Fruit fly (Drosophila melanogaster) whole organism, embryonic: ENCODE measurements around the gene Mms19.

Experiments used
- CG10543 ChIP-seq: fragments of 200-800 bp; sonication (Bioruptor generic); optimal IDR thresholded peaks from 3 replicates; lab custom pipeline; 2017; ENCODE audit warnings: missing biosample characterization, mild to moderate bottlenecking, missing genetic modification characterization, moderate library complexity
- CG1529 ChIP-seq: fragments of 200-800 bp; sonication (Bioruptor generic); optimal IDR thresholded peaks from 3 replicates; lab custom pipeline; 2018; ENCODE audit warnings: missing biosample characterization, missing genetic modification characterization
- CG15514 ChIP-seq: fragments of 200-800 bp; sonication (Bioruptor generic); optimal IDR thresholded peaks from 3 replicates; lab custom pipeline; 2017; ENCODE audit warnings: missing biosample characterization, missing genetic modification characterization, mild to moderate bottlenecking, moderate library complexity, missing genetic modification reagents
- CG2120 ChIP-seq: fragments of 200-800 bp; sonication (Bioruptor generic); optimal IDR thresholded peaks from 3 replicates; lab custom pipeline; 2016; ENCODE audit warnings: missing biosample characterization, missing genetic modification characterization
- CG2202 ChIP-seq: fragments of 200-800 bp; sonication (Bioruptor generic); optimal IDR thresholded peaks from 2 replicates; lab custom pipeline; 2018; ENCODE audit warnings: missing biosample characterization, mild to moderate bottlenecking, missing genetic modification characterization
- CG31365 ChIP-seq: fragments of 200-800 bp; sonication (Bioruptor generic); optimal IDR thresholded peaks from 2 replicates; lab custom pipeline; 2018; ENCODE audit warnings: missing biosample characterization, mild to moderate bottlenecking, missing genetic modification characterization
- CG3995 ChIP-seq: fragments of 200-800 bp; sonication (Bioruptor generic); optimal IDR thresholded peaks from 3 replicates; lab custom pipeline; 2016; ENCODE audit warnings: missing biosample characterization, missing genetic modification characterization
- CG6654 ChIP-seq: fragments of 200-800 bp; sonication (Bioruptor generic); optimal IDR thresholded peaks from 2 replicates; lab custom pipeline; 2017; ENCODE audit warnings: missing biosample characterization, mild to moderate bottlenecking, missing genetic modification characterization
- CG7271 ChIP-seq: fragments of 200-800 bp; sonication (Bioruptor generic); optimal IDR thresholded peaks from 2 replicates; lab custom pipeline; 2018; ENCODE audit warnings: missing biosample characterization, mild to moderate bottlenecking, missing genetic modification characterization, moderate library complexity
- CG9437 ChIP-seq: fragments of 200-800 bp; sonication (Bioruptor generic); optimal IDR thresholded peaks from 2 replicates; lab custom pipeline; 2018; ENCODE audit warnings: missing biosample characterization, mild to moderate bottlenecking, missing genetic modification characterization
- Drgx ChIP-seq: fragments of 200-800 bp; sonication (Bioruptor generic); IDR thresholded peaks from 2 replicates; pipeline ENCODE4 v1.3.6; 2022; ENCODE audit warnings: missing biosample characterization, missing genetic modification characterization
- Ets65A ChIP-seq: fragments of 200-800 bp; sonication (Bioruptor generic); peaks from one replicate; lab custom pipeline; 2016; ENCODE audit warnings: missing biosample characterization, missing genetic modification characterization
- Gug ChIP-seq: fragments of 200-800 bp; sonication (Bioruptor generic); IDR thresholded peaks from 4 replicates; pipeline ENCODE4 v1.3.6; 2022; ENCODE audit warnings: missing biosample characterization, missing genetic modification characterization
- HmgD ChIP-seq: fragments of 200-800 bp; sonication (Bioruptor generic); optimal IDR thresholded peaks from 3 replicates; lab custom pipeline; 2016; ENCODE audit warnings: missing biosample characterization, missing genetic modification characterization
- HmgZ ChIP-seq: fragments of 200-800 bp; sonication (Bioruptor generic); optimal IDR thresholded peaks from 2 replicates; lab custom pipeline; 2018; ENCODE audit warnings: missing biosample characterization, mild to moderate bottlenecking, missing genetic modification characterization
- Hmr ChIP-seq: fragments of 200-800 bp; sonication (Bioruptor generic); optimal IDR thresholded peaks from 3 replicates; lab custom pipeline; 2017; ENCODE audit warnings: mild to moderate bottlenecking, missing biosample characterization, missing genetic modification reagents, missing genetic modification characterization
- MESR4 ChIP-seq: fragments of 200-800 bp; sonication (Bioruptor generic); optimal IDR thresholded peaks from 2 replicates; lab custom pipeline; 2018; ENCODE audit warnings: missing biosample characterization, mild to moderate bottlenecking, missing genetic modification characterization, moderate library complexity
- Mrtf ChIP-seq: fragments of 200-800 bp; sonication (Bioruptor generic); IDR thresholded peaks from 3 replicates; pipeline ENCODE4 v1.3.6; 2022; ENCODE audit warnings: missing biosample characterization, missing genetic modification characterization
- Oli ChIP-seq: fragments of 200-800 bp; sonication (Bioruptor generic); optimal IDR thresholded peaks from 2 replicates; lab custom pipeline; 2018; ENCODE audit warnings: missing biosample characterization, mild to moderate bottlenecking, missing genetic modification characterization, moderate library complexity
- Opbp ChIP-seq: fragments of 200-800 bp; sonication (Bioruptor generic); IDR thresholded peaks from 3 replicates; pipeline ENCODE4 v1.3.6; 2022; ENCODE audit warnings: missing biosample characterization, missing genetic modification characterization; ENCODE audit not compliant: partially characterized antibody
- Optix ChIP-seq: fragments of 200-800 bp; sonication (Bioruptor generic); IDR thresholded peaks from 3 replicates; pipeline ENCODE4 v1.3.6; 2022; ENCODE audit warnings: missing biosample characterization, missing genetic modification characterization
- Sry-δ ChIP-seq: fragments of 200-800 bp; sonication (Bioruptor generic); optimal IDR thresholded peaks from 2 replicates; lab custom pipeline; 2016; ENCODE audit warnings: missing biosample characterization, missing genetic modification characterization
- Trl ChIP-seq, 3 experiments: fragments of >200 bp in 2 of 3; fragments of 200-800 bp in 1 of 3; sonication (Bioruptor generic) in 1 of 3; optimal IDR thresholded peaks; 2 replicates in 1 of 3; 3 replicates in 2 of 3; lab custom pipeline; 2016 to 2017; ENCODE audit warnings: missing biosample characterization in 1 of 3, missing genetic modification characterization in 1 of 3
- cad ChIP-seq: fragments of >200 bp; optimal IDR thresholded peaks from 2 replicates; lab custom pipeline; 2017; ENCODE audit warnings: missing biosample characterization, missing genetic modification characterization
- cas ChIP-seq: fragments of 200-800 bp; sonication (Bioruptor generic); IDR thresholded peaks from 2 replicates; pipeline ENCODE4 v1.3.6; 2022; ENCODE audit warnings: missing biosample characterization, missing genetic modification characterization
- cg ChIP-seq: fragments of 200-800 bp; sonication (Bioruptor generic); optimal IDR thresholded peaks from 3 replicates; lab custom pipeline; 2019; ENCODE audit warnings: missing biosample characterization, mild to moderate bottlenecking, missing genetic modification characterization, moderate library complexity
- dpn ChIP-seq, 2 experiments: fragments of 200-800 bp; sonication (Bioruptor generic); optimal IDR thresholded peaks; 3 replicates each; lab custom pipeline; 2016; ENCODE audit warnings: missing biosample characterization in 2 of 2, missing genetic modification characterization in 2 of 2
- dysf ChIP-seq: fragments of 200-800 bp; sonication (Bioruptor generic); IDR thresholded peaks from 3 replicates; pipeline ENCODE4 v1.3.6; 2022; ENCODE audit warnings: missing biosample characterization, missing genetic modification characterization
- her ChIP-seq: fragments of 200-800 bp; sonication (Bioruptor generic); optimal IDR thresholded peaks from 2 replicates; lab custom pipeline; 2016; ENCODE audit warnings: missing biosample characterization, missing genetic modification characterization
- klu ChIP-seq: fragments of 200-800 bp; sonication (Bioruptor generic); IDR thresholded peaks from 2 replicates; pipeline ENCODE4 v1.3.6; 2022; ENCODE audit warnings: missing biosample characterization, missing genetic modification characterization
- lbe ChIP-seq: fragments of 200-800 bp; sonication (Bioruptor generic); optimal IDR thresholded peaks from 2 replicates; lab custom pipeline; 2016; ENCODE audit warnings: missing biosample characterization, mild to moderate bottlenecking, missing genetic modification characterization
- lov ChIP-seq, 2 experiments: fragments of 200-800 bp in 1 of 2; fragments of >200 bp in 1 of 2; sonication (Bioruptor generic) in 1 of 2; IDR thresholded peaks in 1 of 2; optimal IDR thresholded peaks in 1 of 2; 2 replicates in 1 of 2; 3 replicates in 1 of 2; pipeline versions ENCODE4 v1.3.6 to Lab custom; 2017 to 2022; ENCODE audit warnings: missing biosample characterization in 1 of 2, missing genetic modification characterization in 1 of 2
- maf-S ChIP-seq: fragments of 200-800 bp; sonication (Bioruptor generic); optimal IDR thresholded peaks from 2 replicates; lab custom pipeline; 2016; ENCODE audit warnings: missing biosample characterization, missing genetic modification characterization
- p53 ChIP-seq: fragments of 200-800 bp; sonication (Bioruptor generic); optimal IDR thresholded peaks from 2 replicates; lab custom pipeline; 2016; ENCODE audit warnings: missing biosample characterization, missing genetic modification characterization
- pan ChIP-seq, 4 experiments: fragments of >200 bp in 3 of 4; fragments of 200-800 bp in 1 of 4; sonication (Bioruptor generic) in 1 of 4; optimal IDR thresholded peaks in 3 of 4; IDR thresholded peaks in 1 of 4; 2 replicates each; pipeline versions ENCODE4 v1.3.6 to Lab custom; 2017 to 2022; ENCODE audit warnings: missing biosample characterization in 2 of 4, missing genetic modification characterization in 2 of 4, mixed read lengths in 1 of 4
- prd ChIP-seq, 3 experiments: fragments of >200 bp in 2 of 3; fragments of 200-800 bp in 1 of 3; sonication (Bioruptor generic) in 1 of 3; optimal IDR thresholded peaks in 2 of 3; IDR thresholded peaks in 1 of 3; 2 replicates in 2 of 3; 3 replicates in 1 of 3; pipeline versions ENCODE4 v1.3.6 to Lab custom; 2017 to 2022; ENCODE audit warnings: missing biosample characterization in 1 of 3, missing genetic modification characterization in 1 of 3
- row ChIP-seq: fragments of 200-800 bp; sonication (Bioruptor generic); IDR thresholded peaks from 3 replicates; pipeline ENCODE4 v1.3.6; 2022; ENCODE audit warnings: missing biosample characterization, missing genetic modification characterization
- sd ChIP-seq: fragments of 200-800 bp; sonication (Bioruptor generic); optimal IDR thresholded peaks from 3 replicates; lab custom pipeline; 2018; ENCODE audit warnings: missing biosample characterization, mild to moderate bottlenecking, missing genetic modification characterization, moderate library complexity
- slbo ChIP-seq: fragments of 200-800 bp; sonication (Bioruptor generic); IDR thresholded peaks from 2 replicates; pipeline ENCODE4 v1.3.6; 2022; ENCODE audit warnings: missing biosample characterization, missing genetic modification characterization
- so ChIP-seq: fragments of 200-800 bp; sonication (Bioruptor generic); IDR thresholded peaks from 3 replicates; pipeline ENCODE4 v1.3.6; 2022; ENCODE audit warnings: missing biosample characterization, missing genetic modification characterization
- tx ChIP-seq: fragments of 200-800 bp; sonication (Bioruptor generic); optimal IDR thresholded peaks from 2 replicates; lab custom pipeline; 2016; ENCODE audit warnings: missing biosample characterization, missing genetic modification characterization
- unc-4 ChIP-seq: fragments of 200-800 bp; sonication (Bioruptor generic); IDR thresholded peaks from 2 replicates; pipeline ENCODE4 v1.3.6; 2022; ENCODE audit warnings: missing biosample characterization, missing genetic modification characterization; ENCODE audit not compliant: partially characterized antibody
- zen2 ChIP-seq: fragments of 200-800 bp; sonication (Bioruptor generic); IDR thresholded peaks from 3 replicates; pipeline ENCODE4 v1.3.6; 2022; ENCODE audit warnings: missing biosample characterization, missing genetic modification characterization; ENCODE audit not compliant: partially characterized antibody

Gene Mms19

DNA sequence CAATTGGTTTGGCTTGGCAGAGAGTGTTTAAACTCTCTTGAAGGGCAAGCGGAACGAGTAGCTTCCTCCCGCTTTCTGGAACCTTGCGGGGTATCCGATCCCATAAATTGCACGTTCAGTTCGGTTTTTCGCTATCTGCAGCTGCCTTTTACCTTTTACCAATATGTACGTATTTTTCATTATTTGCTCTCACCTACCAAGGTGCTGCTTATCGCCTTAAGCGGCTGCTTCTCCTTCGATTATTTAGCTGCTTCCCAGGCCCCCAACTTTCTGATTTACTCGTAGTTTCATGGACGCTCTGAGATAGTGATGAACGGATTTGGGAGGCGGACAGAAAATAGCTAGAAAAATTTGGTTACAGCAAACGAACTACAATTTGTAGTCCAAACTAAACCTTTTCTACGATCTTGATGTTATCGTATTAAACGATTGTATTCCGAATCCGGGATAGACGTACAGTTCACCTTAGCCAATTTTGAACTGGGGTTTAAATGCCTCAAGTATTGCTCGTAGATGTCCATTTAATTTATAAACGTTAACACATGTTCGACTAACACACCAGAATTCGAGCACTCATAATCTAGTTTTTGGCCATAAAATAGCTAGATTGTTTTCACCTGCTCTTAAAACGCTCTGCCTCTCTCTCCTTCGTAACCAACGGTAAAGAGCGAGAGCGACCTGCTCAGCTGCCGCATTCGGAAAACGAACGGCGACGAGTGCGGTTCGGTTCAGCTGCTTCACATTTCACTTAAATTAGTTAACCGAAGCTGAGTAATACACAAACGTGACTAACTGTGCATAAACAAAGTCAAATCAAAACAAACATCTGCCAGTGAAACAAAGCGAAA lies 32.1 kb downstream of the Mms19 start (continued):
- TF ChIP-seq her = peak; percentile 37
- no peak for TF ChIP-seq Ets65A (GFP tag; lab: Kevin White, UChicago)
- 0 out of 3 replicates have a peak, but pooled peaks have one; percentile 25 for TF ChIP-seq Mrtf (GFP tag; lab: Robert Waterston, UW)
- no peak for TF ChIP-seq HmgD (GFP tag; lab: Kevin White, UChicago)
- peak; percentile 54 for TF ChIP-seq Hmr (GFP tag; lab: Kevin White, UChicago)
- TF ChIP-seq prd (optimal IDR thresholded peaks at IDR 0.05; lab: Kevin White, UChicago) = no peak
- TF ChIP-seq prd (GFP tag; IDR thresholded peaks at IDR 0.05; lab: Robert Waterston, UW) = no peak
- peak; percentile 16 for TF ChIP-seq Sry-δ
- TF ChIP-seq CG6654 = no peak
- TF ChIP-seq Oli = peak; percentile 45

- TF ChIP-seq so (GFP tag; lab: Robert Waterston, UW) (no peak), CG2202 (no peak), CG31365 (tag; lab: Kevin White, UChicago) (no peak), zen2 (no peak), cas (GFP tag; lab: Robert Waterston, UW) (no peak), dpn (GFP tag; optimal IDR thresholded peaks at IDR 0.05; lab: Kevin White, UChicago) (no peak), cg (GFP tag; lab: Kevin White, UChicago) (no peak), cad (GFP tag; lab: Kevin White, UChicago) (peak; percentile 30)
Measured at dm6 chr3R:5266282-5266681, 33.9 kb downstream of the Mms19 start.

DNA sequence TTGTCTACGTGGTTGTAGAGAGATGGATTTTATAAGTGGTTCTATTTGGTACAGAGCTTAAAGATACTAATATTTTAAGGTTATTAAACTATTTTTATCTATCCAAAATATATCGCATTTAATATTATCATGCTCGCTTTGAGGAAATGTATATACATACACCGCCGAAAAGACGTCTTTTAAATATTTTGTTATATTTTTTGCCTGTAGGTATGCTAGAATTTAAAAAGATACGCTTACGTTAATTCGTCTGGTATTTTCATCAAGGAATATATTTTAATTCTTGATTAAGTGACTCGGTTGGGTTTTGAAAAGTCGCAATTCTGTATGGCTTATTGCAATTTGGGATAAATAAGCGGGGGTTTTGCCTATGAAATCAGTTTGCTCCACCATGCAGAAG lies 36.2 kb downstream of the Mms19 start:
- TF ChIP-seq CG10543 = no peak
- peak; percentile 97 for TF ChIP-seq CG9437 (GFP tag; lab: Kevin White, UChicago)
- no peak for TF ChIP-seq sd
- peak; percentile 11 for TF ChIP-seq HmgZ (tag; lab: Kevin White, UChicago)
- peak; percentile 31 for TF ChIP-seq lbe
- peak; percentile 77 for TF ChIP-seq CG3995
- TF ChIP-seq, all 482 proteins: peak for 4

DNA sequence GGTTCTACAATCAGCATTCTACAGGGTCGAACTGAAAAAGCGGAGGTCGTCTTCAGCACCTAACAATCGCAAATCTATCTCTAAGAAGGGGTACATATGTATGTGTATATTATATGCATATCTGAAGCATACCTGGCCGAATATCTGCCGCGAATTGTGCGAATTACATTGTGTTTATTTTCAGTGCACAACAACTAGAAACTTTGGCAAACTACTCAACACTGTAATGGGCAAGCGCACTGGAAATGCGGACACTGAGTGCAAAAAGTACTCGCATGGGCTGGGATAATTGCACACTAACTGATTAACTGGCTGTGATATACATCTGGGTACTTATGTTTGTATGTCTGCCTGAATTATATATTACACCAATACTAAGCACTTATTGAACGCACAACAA lies 38.5 kb downstream of the Mms19 start:
- TF ChIP-seq her = peak; percentile 20
- no peak for TF ChIP-seq maf-S (GFP tag; lab: Kevin White, UChicago)
- no peak for TF ChIP-seq p53 (GFP tag; lab: Kevin White, UChicago)
- no peak for TF ChIP-seq slbo
- TF ChIP-seq tx (GFP tag; lab: Kevin White, UChicago) = no peak
- TF ChIP-seq Optix (GFP tag; lab: Robert Waterston, UW) = no peak
- peak; percentile 47; the same call in 2 of the 3 replicates for TF ChIP-seq row (GFP tag; lab: Robert Waterston, UW)
- no peak for TF ChIP-seq Opbp (GFP tag; lab: Robert Waterston, UW)
- TF ChIP-seq klu (GFP tag; lab: Robert Waterston, UW) = no peak
- TF ChIP-seq CG2120 (GFP tag; lab: Kevin White, UChicago) = peak; percentile 10
- TF ChIP-seq pan (optimal IDR thresholded peaks at IDR 0.05; lab: Kevin White, UChicago) = no peak
- TF ChIP-seq pan (GFP tag; optimal IDR thresholded peaks at IDR 0.05 in 1 of 2, IDR thresholded peaks at IDR 0.05 in 1 of 2) = no peak
- TF ChIP-seq CG15514 = no peak
- TF ChIP-seq unc-4 = no peak
- no peak for TF ChIP-seq lov (optimal IDR thresholded peaks at IDR 0.05; lab: Kevin White, UChicago)
- no peak for TF ChIP-seq lov (GFP tag; IDR thresholded peaks at IDR 0.05; lab: Robert Waterston, UW)
- TF ChIP-seq CG1529 (GFP tag; lab: Kevin White, UChicago) = no peak
- 0 out of 3 replicates have a peak, but pooled peaks have one; percentile 49 for TF ChIP-seq dysf
- peak; percentile 24 for TF ChIP-seq HmgZ (tag; lab: Kevin White, UChicago)
- no peak for TF ChIP-seq CG7271 (tag; lab: Kevin White, UChicago)
- TF ChIP-seq Trl (optimal IDR thresholded peaks at IDR 0.05; lab: Kevin White, UChicago) = no peak
- peak; percentile 16 for TF ChIP-seq Trl (GFP tag; optimal IDR thresholded peaks at IDR 0.05; lab: Kevin White, UChicago)
- TF ChIP-seq Gug (GFP tag; lab: Robert Waterston, UW) = peak; percentile 11; the same call in 2 of the 4 replicates
- TF ChIP-seq Drgx = peak; percentile 40; the same call in 1 of the 2 replicates
- peak; percentile 7 for TF ChIP-seq MESR4 (GFP tag; lab: Kevin White, UChicago)
